Worm (Caenorhabditis elegans) whole organism, L4 larva: ENCODE measurements around the gene F19G12.8.

Source experiments
- D1046.2 ChIP-seq: fragments of 200-800 bp; sonication (Bioruptor generic); IDR thresholded peaks from 2 replicates; pipeline ENCODE4 v1.3.6; 2022; ENCODE audit warnings: missing genetic modification characterization, missing compliant biosample characterization
- F37D6.2 ChIP-seq: sonication (generic microtip); optimal IDR thresholded peaks from 2 replicates; lab custom pipeline; 2016; ENCODE audit warnings: mild to moderate bottlenecking, missing genetic modification characterization, missing compliant biosample characterization
- F44E2.7 ChIP-seq: fragments of 200-800 bp; sonication (Bioruptor generic); IDR thresholded peaks from 2 replicates; pipeline ENCODE4 v2.1.2; 2022; ENCODE audit warnings: missing genetic modification characterization, missing compliant biosample characterization
- T20F7.1 ChIP-seq: fragments of 200-800 bp; sonication (Bioruptor generic); optimal IDR thresholded peaks from 2 replicates; lab custom pipeline; 2018; ENCODE audit warnings: mild to moderate bottlenecking, missing genetic modification characterization, missing compliant biosample characterization
- Y105C5A.15 ChIP-seq: fragments of 200-800 bp; sonication (Bioruptor generic); IDR thresholded peaks from 2 replicates; pipeline ENCODE4 v1.3.6; 2022; ENCODE audit warnings: missing genetic modification characterization, missing compliant biosample characterization
- Y48G9A.11 ChIP-seq: fragments of 200-800 bp; sonication (Bioruptor generic); IDR thresholded peaks from 2 replicates; pipeline ENCODE4 v1.3.6; 2022; ENCODE audit warnings: missing genetic modification reagents, missing genetic modification characterization, missing compliant biosample characterization
- Y5F2A.4 ChIP-seq: fragments of 200-800 bp; sonication (Bioruptor generic); optimal IDR thresholded peaks from 2 replicates; lab custom pipeline; 2018; ENCODE audit warnings: mild to moderate bottlenecking, missing genetic modification characterization, missing compliant biosample characterization
- ZK337.2 ChIP-seq: fragments of 200-800 bp; sonication (Bioruptor generic); IDR thresholded peaks from 2 replicates; pipeline ENCODE4 v1.3.6; 2022; ENCODE audit warnings: missing genetic modification reagents, missing genetic modification characterization, missing compliant biosample characterization
- aha-1 ChIP-seq: fragments of 150-350 bp; peaks from one replicate; lab custom pipeline; 2014; ENCODE audit warnings: missing biosample characterization, missing genetic modification characterization
- attf-4 ChIP-seq: sonication (generic microtip); optimal IDR thresholded peaks from 3 replicates; lab custom pipeline; 2017; ENCODE audit warnings: missing biosample characterization, missing genetic modification characterization
- ceh-20 ChIP-seq: fragments of 200-800 bp; sonication (Bioruptor generic); IDR thresholded peaks from 2 replicates; pipeline ENCODE4 v1.3.6; 2022; ENCODE audit warnings: missing genetic modification reagents, missing genetic modification characterization, missing compliant biosample characterization
- ceh-62 ChIP-seq: sonication (generic microtip); optimal IDR thresholded peaks from 2 replicates; lab custom pipeline; 2017; ENCODE audit warnings: missing biosample characterization, missing genetic modification characterization
- cey-2 ChIP-seq: sonication (generic microtip); optimal IDR thresholded peaks from 3 replicates; lab custom pipeline; 2017; ENCODE audit warnings: missing genetic modification characterization, mild to moderate bottlenecking, missing compliant biosample characterization, antibody characterized with exemption, borderline replicate concordance; ENCODE audit not compliant: insufficient read depth
- ctbp-1 ChIP-seq: fragments of 200-800 bp; sonication (Bioruptor generic); IDR thresholded peaks from 2 replicates; pipeline ENCODE4 v1.3.6; 2022; ENCODE audit warnings: missing genetic modification reagents, missing genetic modification characterization, missing compliant biosample characterization
- daf-12 ChIP-seq: fragments of 150-350 bp; optimal IDR thresholded peaks from 2 replicates; lab custom pipeline; 2014; ENCODE audit warnings: missing biosample characterization, missing genetic modification reagents, missing genetic modification characterization
- daf-8 ChIP-seq: fragments of 200-800 bp; sonication (Bioruptor generic); IDR thresholded peaks from 2 replicates; pipeline ENCODE4 v1.3.6; 2022; ENCODE audit warnings: missing genetic modification characterization, missing compliant biosample characterization
- dmd-6 ChIP-seq: fragments of 200-800 bp; sonication (Bioruptor generic); IDR thresholded peaks from 2 replicates; pipeline ENCODE4 v1.3.6; 2022; ENCODE audit warnings: missing genetic modification reagents, missing genetic modification characterization, missing compliant biosample characterization
- dmd-9 ChIP-seq: fragments of 200-800 bp; sonication (Bioruptor generic); IDR thresholded peaks from 2 replicates; pipeline ENCODE4 v1.3.6; 2022; ENCODE audit warnings: missing genetic modification reagents, missing genetic modification characterization, missing compliant biosample characterization
- duxl-1 ChIP-seq: sonication (generic microtip); optimal IDR thresholded peaks from 2 replicates; lab custom pipeline; 2016; ENCODE audit warnings: mild to moderate bottlenecking, missing genetic modification characterization, moderate library complexity, missing compliant biosample characterization; ENCODE audit not compliant: poor library complexity
- dve-1 ChIP-seq: sonication (generic microtip); optimal IDR thresholded peaks from 2 replicates; lab custom pipeline; 2017; ENCODE audit warnings: antibody characterized with exemption, mild to moderate bottlenecking, missing genetic modification characterization, missing compliant biosample characterization; ENCODE audit not compliant: insufficient read depth
- egl-43 ChIP-seq: fragments of 200-800 bp; sonication (Bioruptor generic); IDR thresholded peaks from 2 replicates; pipeline ENCODE4 v1.3.6; 2022; ENCODE audit warnings: missing genetic modification reagents, missing genetic modification characterization, missing compliant biosample characterization
- hif-1 ChIP-seq, 2 experiments: sonication (generic microtip); optimal IDR thresholded peaks; 2 replicates each; lab custom pipeline; 2016 to 2017; ENCODE audit warnings: missing compliant biosample characterization in 2 of 2, missing genetic modification characterization in 2 of 2, missing genetic modification reagents in 2 of 2, missing genotype in 2 of 2, mild to moderate bottlenecking in 1 of 2
- lim-7 ChIP-seq: fragments of 200-800 bp; sonication (Bioruptor generic); IDR thresholded peaks from 2 replicates; pipeline ENCODE4 v1.3.6; 2022; ENCODE audit warnings: missing genetic modification characterization, missing compliant biosample characterization
- lin-13 ChIP-seq: fragments of 150-350 bp; optimal IDR thresholded peaks from 2 replicates; lab custom pipeline; 2014; ENCODE audit warnings: missing biosample characterization, missing genetic modification reagents, missing genetic modification characterization
- lin-15B ChIP-seq: fragments of 150-350 bp; sonication (generic microtip); optimal IDR thresholded peaks from 3 replicates; lab custom pipeline; 2014; ENCODE audit warnings: missing biosample characterization, missing genetic modification characterization
- lin-29 ChIP-seq: fragments of 200-800 bp; sonication (Bioruptor generic); IDR thresholded peaks from 2 replicates; pipeline ENCODE4 v1.3.6; 2022; ENCODE audit warnings: missing genetic modification reagents, missing genetic modification characterization, missing compliant biosample characterization
- lin-38 ChIP-seq: fragments of 200-800 bp; sonication (Bioruptor generic); IDR thresholded peaks from 2 replicates; pipeline ENCODE4 v1.3.6; 2022; ENCODE audit warnings: missing genetic modification reagents, missing genetic modification characterization, missing compliant biosample characterization
- lsy-2 ChIP-seq, 2 experiments: fragments of 150-350 bp in 1 of 2; sonication (generic microtip) in 1 of 2; optimal IDR thresholded peaks; 2 replicates each; lab custom pipeline; 2014 to 2017; ENCODE audit warnings: missing biosample characterization in 2 of 2, missing genetic modification characterization in 2 of 2
- madf-5 ChIP-seq, 2 experiments: fragments of 200-800 bp; sonication (Bioruptor generic); IDR thresholded peaks; 2 replicates each; pipeline ENCODE4 v1.3.6; 2022; ENCODE audit warnings: missing compliant biosample characterization in 2 of 2, missing genetic modification characterization in 2 of 2
- mes-2 ChIP-seq: sonication (generic microtip); optimal IDR thresholded peaks from 2 replicates; lab custom pipeline; 2016; ENCODE audit warnings: missing genotype, mild to moderate bottlenecking, missing genetic modification characterization, missing compliant biosample characterization; ENCODE audit not compliant: poor library complexity, severe bottlenecking
- nhr-41 ChIP-seq: fragments of 200-800 bp; sonication (Bioruptor generic); IDR thresholded peaks from 2 replicates; pipeline ENCODE4 v1.3.6; 2022; ENCODE audit warnings: missing genetic modification reagents, missing genetic modification characterization, missing compliant biosample characterization
- nhr-48 ChIP-seq: sonication (generic microtip); optimal IDR thresholded peaks from 2 replicates; lab custom pipeline; 2016; ENCODE audit warnings: mild to moderate bottlenecking, missing genetic modification characterization, missing compliant biosample characterization
- nhr-6 ChIP-seq: fragments of 150-350 bp; optimal IDR thresholded peaks from 2 replicates; lab custom pipeline; 2014; ENCODE audit warnings: missing biosample characterization, missing genetic modification characterization
- nhr-76 ChIP-seq: fragments of 150-350 bp; optimal IDR thresholded peaks from 2 replicates; lab custom pipeline; 2014; ENCODE audit warnings: missing biosample characterization, missing genetic modification characterization
- nhr-77 ChIP-seq: fragments of 150-350 bp; optimal IDR thresholded peaks from 2 replicates; lab custom pipeline; 2014; ENCODE audit warnings: missing biosample characterization, missing genetic modification characterization
- php-3 ChIP-seq: fragments of 200-800 bp; sonication (Bioruptor generic); IDR thresholded peaks from 2 replicates; pipeline ENCODE4 v1.3.6; 2022; ENCODE audit warnings: missing genetic modification reagents, missing genetic modification characterization, missing compliant biosample characterization
- rbr-2 ChIP-seq: sonication (generic microtip); optimal IDR thresholded peaks from 2 replicates; lab custom pipeline; 2016; ENCODE audit warnings: missing genotype, missing genetic modification characterization, missing compliant biosample characterization
- sdz-12 ChIP-seq: fragments of 200-800 bp; sonication (Bioruptor generic); optimal IDR thresholded peaks from 2 replicates; lab custom pipeline; 2018; ENCODE audit warnings: mild to moderate bottlenecking, missing genetic modification characterization, missing compliant biosample characterization
- set-16 ChIP-seq: fragments of 200-800 bp; sonication (Bioruptor generic); IDR thresholded peaks from 2 replicates; pipeline ENCODE4 v1.3.6; 2022; ENCODE audit warnings: missing genetic modification reagents, missing genetic modification characterization, missing compliant biosample characterization
- snpc-4 ChIP-seq: fragments of 150-350 bp; optimal IDR thresholded peaks from 2 replicates; lab custom pipeline; 2014; ENCODE audit warnings: missing biosample characterization, missing genetic modification characterization
- tag-97 ChIP-seq: fragments of 200-800 bp; sonication (Bioruptor generic); IDR thresholded peaks from 2 replicates; pipeline ENCODE4 v1.3.6; 2022; ENCODE audit warnings: missing genetic modification characterization, missing compliant biosample characterization
- unc-62 ChIP-seq, 3 experiments: fragments of 150-350 bp in 1 of 3; sonication (generic microtip); optimal IDR thresholded peaks in 2 of 3; peaks in 1 of 3; 1 replicate in 1 of 3; 2 replicates in 2 of 3; lab custom pipeline; 2014 to 2017; ENCODE audit warnings: missing biosample characterization in 3 of 3, missing genetic modification characterization in 3 of 3, missing genetic modification reagents in 3 of 3, missing genotype in 1 of 3
- zip-11 ChIP-seq: fragments of 200-800 bp; sonication (Bioruptor generic); IDR thresholded peaks from 2 replicates; pipeline ENCODE4 v1.3.6; 2022; ENCODE audit warnings: missing genetic modification characterization, missing compliant biosample characterization

Gene F19G12.8

ce11 chrX:1379391-1379790 is 37.7 kb upstream of the F19G12.8 start (continued):
- TF ChIP-seq unc-62 (GFP tag; optimal IDR thresholded peaks at IDR 0.05 in 1 of 2; lab: Kevin White, UChicago) (peak in 1 of 2 experiments; percentile 47), unc-62 (tag; optimal IDR thresholded peaks at IDR 0.05; lab: Kevin White, UChicago) (no peak), ceh-20 (GFP tag; lab: Robert Waterston, UW) (peak; percentile 76; the same call in 1 of the 2 replicates), nhr-48 (peak; percentile 67), dmd-9 (peak; percentile 91)

- TF ChIP-seq zip-11 (no peak), nhr-77 (tag; lab: Kevin White, UChicago) (no peak), lim-7 (GFP tag; lab: Robert Waterston, UW) (no peak), Y5F2A.4 (GFP tag; lab: Kevin White, UChicago) (no peak), nhr-41 (GFP tag; lab: Robert Waterston, UW) (no peak), cey-2 (tag; lab: Kevin White, UChicago) (no peak), madf-5 (GFP tag; IDR thresholded peaks at IDR 0.05; lab: Robert Waterston, UW) (no peak), daf-8 (GFP tag; lab: Robert Waterston, UW) (no peak), T20F7.1 (GFP tag; lab: Kevin White, UChicago) (no peak), rbr-2 (tag; lab: Kevin White, UChicago) (no peak), lin-38 (GFP tag; lab: Robert Waterston, UW) (no peak), F37D6.2 (tag; lab: Kevin White, UChicago) (no peak)
- TF ChIP-seq, all 104 proteins: peak for 0
Observed at ce11 chrX:1381565-1381964, 35.6 kb upstream of the F19G12.8 start, which contains the start of gene F56C3.10. TSS of gene F56C3.10 (minus strand) at chrX:1381665.

- no peak for TF ChIP-seq ctbp-1
- TF ChIP-seq nhr-76 (tag; lab: Kevin White, UChicago), result no peak
- no peak for TF ChIP-seq F44E2.7 (GFP tag; lab: Robert Waterston, UW)
- no peak for TF ChIP-seq Y105C5A.15 (GFP tag; lab: Robert Waterston, UW)
- TF ChIP-seq aha-1 (tag; lab: Kevin White, UChicago), result no peak
- peak; percentile 30; the same call in 1 of the 2 replicates for TF ChIP-seq egl-43 (GFP tag; lab: Robert Waterston, UW)
- TF ChIP-seq Y5F2A.4 (GFP tag; lab: Kevin White, UChicago), result no peak
- no peak for TF ChIP-seq duxl-1
- TF ChIP-seq set-16, result 0 out of 2 replicates have a peak, but pooled peaks have one; percentile 15
Observed at ce11 chrX:1383546-1383945, 33.6 kb upstream of the F19G12.8 start.

- 0 out of 2 replicates have a peak, but pooled peaks have one; percentile 28 for TF ChIP-seq Y48G9A.11 (GFP tag; lab: Robert Waterston, UW)
- no peak for TF ChIP-seq dve-1 (tag; lab: Kevin White, UChicago)
- TF ChIP-seq attf-4 (tag; lab: Kevin White, UChicago), result no peak
- no peak for TF ChIP-seq ceh-62 (tag; lab: Kevin White, UChicago)
- TF ChIP-seq lin-13 (GFP tag; lab: Kevin White, UChicago), result no peak
- no peak for TF ChIP-seq lin-29 (GFP tag; lab: Robert Waterston, UW)
- TF ChIP-seq lsy-2 (tag; optimal IDR thresholded peaks at IDR 0.05; lab: Kevin White, UChicago), result no peak
- no peak for TF ChIP-seq daf-12
Observed at ce11 chrX:1384538-1384937, 32.6 kb upstream of the F19G12.8 start, which contains the start of gene F56C3.8. TSS of gene F56C3.8 (minus strand) at chrX:1384638.

- TF ChIP-seq php-3 (GFP tag; lab: Robert Waterston, UW) (0 out of 2 replicates have a peak, but pooled peaks have one; percentile 47), hif-1 (tag; optimal IDR thresholded peaks at IDR 0.05; lab: Kevin White, UChicago) (no peak), tag-97 (no peak), snpc-4 (tag; lab: Kevin White, UChicago) (no peak), ZK337.2 (GFP tag; lab: Robert Waterston, UW) (0 out of 2 replicates have a peak, but pooled peaks have one; percentile 29), D1046.2 (GFP tag; lab: Robert Waterston, UW) (no peak), mes-2 (tag; lab: Kevin White, UChicago) (no peak), cey-2 (tag; lab: Kevin White, UChicago) (no peak), nhr-6 (tag; lab: Kevin White, UChicago) (no peak), lin-15B (no peak), dmd-6 (GFP tag; lab: Robert Waterston, UW) (0 out of 2 replicates have a peak, but pooled peaks have one; percentile 15), rbr-2 (tag; lab: Kevin White, UChicago) (no peak), lsy-2 (tag; optimal IDR thresholded peaks at IDR 0.05; lab: Kevin White, UChicago) (no peak), sdz-12 (GFP tag; lab: Kevin White, UChicago) (no peak), nhr-77 (tag; lab: Kevin White, UChicago) (no peak)
Observed at ce11 chrX:1386893-1387367, 30.2 kb upstream of the F19G12.8 start, which contains the start of gene F56C3.1. TSS of gene F56C3.1 (plus strand) at chrX:1387317.
